Fruit fly (Drosophila melanogaster): ENCODE data around the gene CG1632.

CG1632 gene

DNA sequence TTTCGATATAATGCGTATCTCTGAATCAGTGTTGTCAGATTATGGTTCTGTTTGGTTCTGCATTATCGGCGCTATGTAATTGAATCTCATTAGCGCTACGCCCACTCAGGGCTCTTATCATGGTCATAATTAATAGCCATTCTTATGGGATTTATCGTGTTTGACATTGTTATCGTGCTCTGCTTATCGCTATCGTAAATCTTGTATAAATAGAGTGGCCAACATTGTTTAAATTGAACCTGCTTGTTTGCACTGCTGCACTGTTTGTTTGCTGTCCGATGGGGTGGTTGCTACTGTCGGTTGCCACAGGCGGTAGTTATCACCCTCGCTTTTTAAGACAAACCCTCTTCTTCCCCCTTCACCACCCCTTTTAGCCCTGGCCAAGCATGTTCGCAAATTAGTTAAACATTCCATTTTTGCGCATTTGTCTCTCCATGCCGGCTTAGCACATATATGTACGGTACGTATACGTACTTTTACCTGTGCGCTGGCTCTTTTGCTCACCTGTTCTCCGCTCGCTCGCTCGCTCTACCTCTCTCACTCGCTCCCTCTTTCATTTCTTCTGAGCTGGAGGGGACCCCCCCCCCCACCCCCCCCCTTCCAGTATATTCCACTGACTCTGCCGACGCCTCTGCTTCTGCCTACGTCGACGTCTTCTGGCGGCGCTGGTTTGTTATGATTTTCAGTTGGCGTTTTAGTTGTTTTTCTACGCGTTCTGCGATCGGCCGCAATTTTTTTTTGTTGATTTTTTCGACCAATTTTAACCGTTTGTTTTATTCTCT is 22.4 kb upstream of the CG1632 start (continued):
- TF ChIP-seq CG10631 (GFP tag; optimal IDR thresholded peaks at IDR 0.05) (peak; percentile 60), CG3032 (tag; optimal IDR thresholded peaks at IDR 0.05) (no peak), Ets21C (GFP tag; optimal IDR thresholded peaks at IDR 0.05) (no peak), Lpt (GFP tag; optimal IDR thresholded peaks at IDR 0.05) (no peak), Hr39 (GFP tag; optimal IDR thresholded peaks at IDR 0.05) (no peak), vri (GFP tag; optimal IDR thresholded peaks at IDR 0.05) (peak; percentile 32), CG6854 (GFP tag; optimal IDR thresholded peaks at IDR 0.05) (peak; percentile 20), esn (GFP tag; optimal IDR thresholded peaks at IDR 0.05) (no peak), CG8119 (GFP tag; IDR thresholded peaks at IDR 0.05) (0 out of 3 replicates have a peak, but pooled peaks have one; percentile 14), Eip75B (GFP tag; optimal IDR thresholded peaks at IDR 0.05) (peak; percentile 26), lz (GFP tag; optimal IDR thresholded peaks at IDR 0.05) (no peak), CG6792 (GFP tag; optimal IDR thresholded peaks at IDR 0.05) (peak; percentile 50), CG11902 (GFP tag; optimal IDR thresholded peaks at IDR 0.05) (no peak), CG9139 (GFP tag; optimal IDR thresholded peaks at IDR 0.05) (peak; percentile 45), Sox15 (GFP tag; optimal IDR thresholded peaks at IDR 0.05) (no peak), acj6 (GFP tag; optimal IDR thresholded peaks at IDR 0.05) (peak; percentile 20), svp (GFP tag) (no peak), CG34406 (GFP tag; optimal IDR thresholded peaks at IDR 0.05) (peak; percentile 49), CG16779 (tag; optimal IDR thresholded peaks at IDR 0.05) (no peak), Smox (GFP tag; optimal IDR thresholded peaks at IDR 0.05) (no peak), dsx (GFP tag; optimal IDR thresholded peaks at IDR 0.05; ENCODE audit: poor library complexity, severe bottlenecking) (no peak), dac (GFP tag; optimal IDR thresholded peaks at IDR 0.05) (no peak), achi (GFP tag; optimal IDR thresholded peaks at IDR 0.05) (peak; percentile 26), CG8632 (GFP tag; optimal IDR thresholded peaks at IDR 0.05) (peak; percentile 53), cyc (GFP tag; optimal IDR thresholded peaks at IDR 0.05) (no peak), CG6808 (GFP tag; optimal IDR thresholded peaks at IDR 0.05) (peak; percentile 66), CG7368 (GFP tag; optimal IDR thresholded peaks at IDR 0.05) (peak; percentile 58)

DNA sequence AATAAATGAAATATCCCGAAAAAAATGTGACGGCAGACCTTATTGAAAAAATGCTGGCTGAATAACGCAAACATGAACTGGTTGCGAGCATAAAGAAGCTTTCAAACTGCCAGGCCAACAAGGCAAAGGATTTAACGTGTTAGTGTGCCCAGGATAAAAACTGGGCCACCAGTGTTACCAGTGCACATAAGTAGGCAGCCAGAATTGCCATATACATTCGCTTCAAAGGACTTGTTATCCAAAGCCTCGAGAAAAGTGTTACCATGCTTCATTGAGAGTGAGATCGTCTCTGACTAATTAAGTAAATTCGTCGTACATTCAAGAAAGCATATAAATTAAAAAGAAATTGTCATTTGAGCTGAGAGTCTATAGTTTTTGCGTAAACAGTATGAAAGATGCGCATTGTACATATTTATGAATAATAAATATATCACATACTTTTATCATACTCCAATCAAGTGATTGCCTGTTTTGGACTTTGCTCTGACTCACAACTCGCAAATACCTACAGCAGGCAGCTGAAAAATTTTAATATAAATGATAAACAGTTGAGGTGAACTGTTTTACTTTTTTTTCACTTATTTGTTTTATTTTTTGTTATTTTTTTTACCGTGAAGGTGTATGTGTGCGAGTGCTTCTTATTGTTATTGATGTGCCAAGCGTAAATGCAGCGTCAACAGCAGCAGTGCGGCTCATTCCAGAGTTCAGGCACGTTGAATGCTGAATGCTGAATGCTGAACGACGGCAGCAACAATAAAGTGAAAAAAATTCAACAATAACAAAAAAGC is 21.0 kb upstream of the CG1632 start:
- TF ChIP-seq fd85E (GFP tag; optimal IDR thresholded peaks at IDR 0.05) (no peak), OdsH (GFP tag; optimal IDR thresholded peaks at IDR 0.05) (no peak), acj6 (GFP tag; optimal IDR thresholded peaks at IDR 0.05) (no peak), Hr4 (GFP tag; optimal IDR thresholded peaks at IDR 0.05) (no peak), fd59A (GFP tag; optimal IDR thresholded peaks at IDR 0.05) (no peak), pdm3 (GFP tag; optimal IDR thresholded peaks at IDR 0.05) (peak; percentile 7), CG7368 (GFP tag; optimal IDR thresholded peaks at IDR 0.05) (peak; percentile 23), eg (GFP tag; IDR thresholded peaks at IDR 0.05) (no peak), CG8632 (GFP tag; optimal IDR thresholded peaks at IDR 0.05) (peak; percentile 26), ss (GFP tag; optimal IDR thresholded peaks at IDR 0.05) (peak; percentile 15 to 67), esn (GFP tag; optimal IDR thresholded peaks at IDR 0.05) (peak; percentile 23), CG32006 (GFP tag; optimal IDR thresholded peaks at IDR 0.05) (no peak), Sox14 (GFP tag; optimal IDR thresholded peaks at IDR 0.05) (no peak), Blimp-1 (GFP tag; optimal IDR thresholded peaks at IDR 0.05) (no peak), svp (GFP tag) (peak; percentile 57), CG3919 (GFP tag; optimal IDR thresholded peaks at IDR 0.05) (no peak), topi (GFP tag; optimal IDR thresholded peaks at IDR 0.05) (peak; percentile 5), CG4318 (GFP tag; optimal IDR thresholded peaks at IDR 0.05) (no peak), CG11294 (GFP tag; IDR thresholded peaks at IDR 0.05) (no peak), CG1621 (tag; optimal IDR thresholded peaks at IDR 0.05) (no peak), CG6792 (GFP tag; optimal IDR thresholded peaks at IDR 0.05) (no peak), Sox15 (GFP tag; optimal IDR thresholded peaks at IDR 0.05) (no peak), CG10669 (GFP tag; optimal IDR thresholded peaks at IDR 0.05) (peak; percentile 34), Sox102F (GFP tag; optimal IDR thresholded peaks at IDR 0.05) (peak; percentile 33), CG11762 (GFP tag; optimal IDR thresholded peaks at IDR 0.05; ENCODE audit: insufficient read depth) (no peak), Met (GFP tag; optimal IDR thresholded peaks at IDR 0.05) (peak; percentile 27), lz (GFP tag; optimal IDR thresholded peaks at IDR 0.05) (no peak), Hr39 (GFP tag; optimal IDR thresholded peaks at IDR 0.05) (no peak), Eip78C (GFP tag) (peak; percentile 75)

All from whole organism, prepupa.